Fruit fly (Drosophila melanogaster): ENCODE results near the gene CG15022.

- no peak for TF ChIP-seq pnt (GFP tag; optimal IDR thresholded peaks at IDR 0.05)
- no peak for TF ChIP-seq CG4820 (GFP tag; optimal IDR thresholded peaks at IDR 0.05)
- no peak for TF ChIP-seq CG6254 (GFP tag; optimal IDR thresholded peaks at IDR 0.05)
- TF ChIP-seq CG9215 (GFP tag; IDR thresholded peaks at IDR 0.05) = no peak
- TF ChIP-seq CG13775 (GFP tag; optimal IDR thresholded peaks at IDR 0.05) = no peak
- no peak for TF ChIP-seq Opbp (GFP tag; IDR thresholded peaks at IDR 0.05; ENCODE audit: partially characterized antibody)
- TF ChIP-seq CHES-1-like (GFP tag; optimal IDR thresholded peaks at IDR 0.05) = no peak
- TF ChIP-seq CG34422 (GFP tag; IDR thresholded peaks at IDR 0.05) = no peak
These were observed 12.9 kb downstream of the CG15022 start for dm6 chr3L:4447229-4447628.
